Fruit fly (Drosophila melanogaster): ENCODE measurements around the gene CG5056.

The CG5056 gene

DNA sequence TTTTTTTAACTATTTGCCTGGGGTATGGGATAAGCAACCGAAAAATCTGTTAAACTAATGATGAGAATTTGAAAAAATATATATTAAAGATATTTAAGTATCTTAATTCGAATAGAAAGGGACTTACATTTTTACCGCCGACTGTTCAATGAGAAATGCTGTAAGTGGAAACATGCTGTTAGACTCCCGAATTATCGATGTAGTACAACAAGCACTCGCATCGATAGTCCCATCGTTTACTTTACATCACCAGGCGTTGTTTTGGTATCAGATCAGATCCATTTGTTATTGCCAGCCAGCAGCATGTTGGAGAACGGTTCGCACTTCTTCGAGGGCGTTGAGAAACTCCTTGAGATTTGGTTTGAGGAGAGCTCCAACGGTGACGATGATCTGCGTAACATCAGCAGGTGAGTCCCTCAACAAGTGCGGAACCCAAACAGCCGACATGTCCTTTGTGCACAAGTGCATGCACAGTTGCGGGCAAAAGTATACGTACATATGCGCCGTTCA, 27.2 kb upstream of the CG5056 start, which contains the start of gene SamDC:
SamDC (plus strand) TSS at position 246 of the 510 bp plus-strand sequence.
- TF ChIP-seq CG9705 (GFP tag; optimal IDR thresholded peaks at IDR 0.05) (no peak), GATAd (GFP tag; optimal IDR thresholded peaks at IDR 0.05) (no peak), HLH106 (tag; optimal IDR thresholded peaks at IDR 0.05) (peak; percentile 20), Dif (GFP tag; optimal IDR thresholded peaks at IDR 0.05; ENCODE audit: partially characterized antibody) (no peak), usp (GFP tag; optimal IDR thresholded peaks at IDR 0.05) (no peak), h (GFP tag; optimal IDR thresholded peaks at IDR 0.05) (peak; percentile 46), rgr (GFP tag; optimal IDR thresholded peaks at IDR 0.05) (peak; percentile 48), tai (GFP tag; optimal IDR thresholded peaks at IDR 0.05) (no peak), br (GFP tag; optimal IDR thresholded peaks at IDR 0.05) (no peak), Mio (GFP tag; optimal IDR thresholded peaks at IDR 0.05) (no peak), dl (GFP tag; optimal IDR thresholded peaks at IDR 0.05; ENCODE audit: insufficient read depth in 1 of 2, partially characterized antibody in 2 of 2) (no peak), dsf (GFP tag; optimal IDR thresholded peaks at IDR 0.05; ENCODE audit: borderline replicate concordance) (no peak), Hr83 (GFP tag; optimal IDR thresholded peaks at IDR 0.05; ENCODE audit: poor library complexity, severe bottlenecking) (peak; percentile 71), psq (GFP tag; optimal IDR thresholded peaks at IDR 0.05) (no peak), Sp1 (GFP tag; optimal IDR thresholded peaks at IDR 0.05) (peak; percentile 19), Vsx2 (GFP tag; optimal IDR thresholded peaks at IDR 0.05; ENCODE audit: partially characterized antibody) (no peak), N (GFP tag; optimal IDR thresholded peaks at IDR 0.05) (peak; percentile 97), CG32264 (GFP tag; optimal IDR thresholded peaks at IDR 0.05) (no peak), Jra (GFP tag; optimal IDR thresholded peaks at IDR 0.05) (no peak), brk (GFP tag; optimal IDR thresholded peaks at IDR 0.05) (no peak), foxo (GFP tag; optimal IDR thresholded peaks at IDR 0.05) (peak in 1 of 2 experiments; percentile 57), Myc (optimal IDR thresholded peaks at IDR 0.05) (no peak), Hr78 (GFP tag; optimal IDR thresholded peaks at IDR 0.05) (peak; percentile 78), ey (GFP tag; optimal IDR thresholded peaks at IDR 0.05) (no peak), CrebA (GFP tag; optimal IDR thresholded peaks at IDR 0.05; ENCODE audit: borderline replicate concordance) (no peak), woc (GFP tag; optimal IDR thresholded peaks at IDR 0.05) (peak; percentile 76), pan (optimal IDR thresholded peaks at IDR 0.05) (no peak), jim (GFP tag; optimal IDR thresholded peaks at IDR 0.05) (no peak), lola (GFP tag; optimal IDR thresholded peaks at IDR 0.05) (no peak), Rel (GFP tag; optimal IDR thresholded peaks at IDR 0.05) (no peak), Rel (tag; optimal IDR thresholded peaks at IDR 0.05) (peak; percentile 19), Dfd (GFP tag; optimal IDR thresholded peaks at IDR 0.05) (no peak), Abd-B (GFP tag; optimal IDR thresholded peaks at IDR 0.05) (no peak), sv (GFP tag; optimal IDR thresholded peaks at IDR 0.05) (peak; percentile 4), sage (GFP tag; optimal IDR thresholded peaks at IDR 0.05) (peak; percentile 30), dmrt93B (GFP tag; optimal IDR thresholded peaks at IDR 0.05) (no peak), Hnf4 (GFP tag; optimal IDR thresholded peaks at IDR 0.05) (peak; percentile 28), fru (GFP tag; optimal IDR thresholded peaks at IDR 0.05) (no peak), OdsH (GFP tag; optimal IDR thresholded peaks at IDR 0.05) (peak; percentile 24)

DNA sequence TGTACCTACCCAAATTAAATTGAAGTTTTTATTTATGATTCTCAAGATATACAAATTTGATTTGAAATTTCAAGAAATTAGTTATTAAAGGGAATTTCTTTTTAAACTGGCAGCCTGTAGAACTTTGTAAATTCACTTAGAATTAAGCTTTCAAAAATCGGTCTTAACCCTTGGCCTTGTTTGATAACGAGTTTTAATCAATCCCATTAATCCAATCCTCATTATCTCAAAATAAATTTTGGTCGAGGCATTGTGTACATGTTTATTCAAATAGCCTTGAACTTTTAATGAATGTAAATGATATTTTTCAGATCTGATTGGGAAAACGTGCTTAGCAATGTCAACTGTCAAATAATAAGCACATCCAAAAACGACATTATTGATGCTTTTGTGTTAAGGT, 26.7 kb upstream of the CG5056 start:
- TF ChIP-seq CrebA (GFP tag; optimal IDR thresholded peaks at IDR 0.05; ENCODE audit: borderline replicate concordance): no peak
- TF ChIP-seq CG32264 (GFP tag; optimal IDR thresholded peaks at IDR 0.05): no peak
- no peak for TF ChIP-seq woc (GFP tag; optimal IDR thresholded peaks at IDR 0.05)
- TF ChIP-seq dl (GFP tag; optimal IDR thresholded peaks at IDR 0.05; ENCODE audit: insufficient read depth in 1 of 2, partially characterized antibody in 2 of 2): no peak

DNA sequence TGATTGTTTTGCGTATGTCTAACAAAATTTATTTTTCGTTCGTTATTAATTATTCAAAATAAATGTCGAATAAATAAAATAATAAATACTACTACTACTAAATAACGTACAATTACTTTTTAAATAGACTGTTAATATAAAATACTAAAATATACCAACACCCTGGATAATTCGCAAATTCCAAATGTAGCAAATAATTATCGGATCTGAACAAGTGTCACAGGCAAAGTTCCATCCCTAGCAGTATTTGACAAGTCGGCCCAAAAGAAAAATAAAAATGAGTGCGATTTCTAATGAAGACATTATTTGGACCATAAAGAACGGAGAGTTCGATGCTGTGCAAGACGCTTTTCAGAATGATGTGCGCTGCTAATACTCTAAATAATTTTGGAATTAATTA, 25.1 kb upstream of the CG5056 start, which contains the start of gene CG31715:
CG31715 (plus strand) TSS at position 212 of the 400 bp plus-strand sequence.
- peak; percentile 64 for TF ChIP-seq rgr (GFP tag; optimal IDR thresholded peaks at IDR 0.05)
- TF ChIP-seq Hnf4 (GFP tag; optimal IDR thresholded peaks at IDR 0.05): peak; percentile 21
- peak; percentile 9 for TF ChIP-seq dsf (GFP tag; optimal IDR thresholded peaks at IDR 0.05; ENCODE audit: borderline replicate concordance)
- no peak for TF ChIP-seq br (GFP tag; optimal IDR thresholded peaks at IDR 0.05)
- TF ChIP-seq ey (GFP tag; optimal IDR thresholded peaks at IDR 0.05): peak; percentile 9
- peak; percentile 20 for TF ChIP-seq h (GFP tag; optimal IDR thresholded peaks at IDR 0.05)
- peak in 1 of 2 experiments; percentile 48 for TF ChIP-seq foxo (GFP tag; optimal IDR thresholded peaks at IDR 0.05)
- no peak for TF ChIP-seq lola (GFP tag; optimal IDR thresholded peaks at IDR 0.05)
- TF ChIP-seq HLH106 (tag; optimal IDR thresholded peaks at IDR 0.05): peak; percentile 6
- TF ChIP-seq psq (GFP tag; optimal IDR thresholded peaks at IDR 0.05): peak; percentile 13
- TF ChIP-seq OdsH (GFP tag; optimal IDR thresholded peaks at IDR 0.05): no peak
- TF ChIP-seq Jra (GFP tag; optimal IDR thresholded peaks at IDR 0.05): no peak
- peak; percentile 35 for TF ChIP-seq woc (GFP tag; optimal IDR thresholded peaks at IDR 0.05)
- peak; percentile 32 for TF ChIP-seq Hr83 (GFP tag; optimal IDR thresholded peaks at IDR 0.05; ENCODE audit: poor library complexity, severe bottlenecking)
- peak; percentile 60 for TF ChIP-seq brk (GFP tag; optimal IDR thresholded peaks at IDR 0.05)

Measured in whole organism, wandering third instar larva.